Fruit fly (Drosophila melanogaster) whole organism, pupa: ENCODE results near the gene CG11357.
A peak's percentile ranks its signal among the peaks of the same experiment; 100 is the strongest.

Experiments used
- CG10348 ChIP-seq: fragments of 200-800 bp; sonication (Bioruptor generic); IDR thresholded peaks from 2 replicates; pipeline ENCODE4 v1.3.6; 2022; ENCODE audit warnings: missing biosample characterization, missing genetic modification characterization
- CG12605 ChIP-seq: fragments of 200-800 bp; sonication (Bioruptor generic); IDR thresholded peaks from 2 replicates; pipeline ENCODE4 v1.3.6; 2022; ENCODE audit warnings: missing biosample characterization, missing genetic modification characterization
- CG13204 ChIP-seq: fragments of 200-800 bp; sonication (Bioruptor generic); optimal IDR thresholded peaks from 2 replicates; lab custom pipeline; 2018; ENCODE audit warnings: missing biosample characterization, mild to moderate bottlenecking, missing genetic modification characterization, moderate library complexity
- CG14655 ChIP-seq: fragments of 200-800 bp; sonication (Bioruptor generic); optimal IDR thresholded peaks from 3 replicates; lab custom pipeline; 2017; ENCODE audit warnings: mild to moderate bottlenecking, missing biosample characterization, missing genetic modification reagents, missing genetic modification characterization
- CG15710 ChIP-seq: fragments of 200-800 bp; sonication (Bioruptor generic); optimal IDR thresholded peaks from 2 replicates; lab custom pipeline; 2018; ENCODE audit warnings: missing biosample characterization, mild to moderate bottlenecking, missing genetic modification characterization, moderate library complexity
- CG17806 ChIP-seq: fragments of 200-800 bp; sonication (Bioruptor generic); optimal IDR thresholded peaks from 2 replicates; lab custom pipeline; 2018; ENCODE audit warnings: missing biosample characterization, mild to moderate bottlenecking, missing genetic modification characterization, moderate library complexity
- CG32121 ChIP-seq: fragments of 200-800 bp; sonication (Bioruptor generic); IDR thresholded peaks from 2 replicates; pipeline ENCODE4 v1.3.6; 2022; ENCODE audit warnings: missing biosample characterization, missing genetic modification characterization
- CG34367 ChIP-seq: fragments of 200-800 bp; sonication (Bioruptor generic); optimal IDR thresholded peaks from 2 replicates; lab custom pipeline; 2018; ENCODE audit warnings: missing biosample characterization, mild to moderate bottlenecking, missing genetic modification characterization
- CG4496 ChIP-seq: fragments of 200-800 bp; sonication (Bioruptor generic); IDR thresholded peaks from 3 replicates; pipeline ENCODE4 v1.3.6; 2022; ENCODE audit warnings: missing biosample characterization, missing genetic modification characterization
- CG8159 ChIP-seq: fragments of 200-800 bp; sonication (Bioruptor generic); optimal IDR thresholded peaks from 3 replicates; lab custom pipeline; 2018; ENCODE audit warnings: missing biosample characterization, mild to moderate bottlenecking, missing genetic modification characterization, moderate library complexity
- CG8301 ChIP-seq: fragments of 200-800 bp; sonication (Bioruptor generic); optimal IDR thresholded peaks from 2 replicates; lab custom pipeline; 2018; ENCODE audit warnings: missing biosample characterization, mild to moderate bottlenecking, missing genetic modification characterization
- CG9948 ChIP-seq: fragments of 200-800 bp; sonication (Bioruptor generic); optimal IDR thresholded peaks from 2 replicates; lab custom pipeline; 2018; ENCODE audit warnings: missing biosample characterization, mild to moderate bottlenecking, missing genetic modification characterization, moderate library complexity
- D1 ChIP-seq: fragments of 200-800 bp; sonication (Bioruptor generic); optimal IDR thresholded peaks from 2 replicates; lab custom pipeline; 2018; ENCODE audit warnings: missing biosample characterization, mild to moderate bottlenecking, missing genetic modification characterization, moderate library complexity
- EcR ChIP-seq: fragments of 200-800 bp; sonication (Bioruptor generic); optimal IDR thresholded peaks from 3 replicates; lab custom pipeline; 2019; ENCODE audit warnings: missing biosample characterization, missing genetic modification characterization, mild to moderate bottlenecking, moderate library complexity, missing genetic modification reagents
- Ets98B ChIP-seq: fragments of 200-800 bp; sonication (Bioruptor generic); IDR thresholded peaks from 2 replicates; pipeline ENCODE4 v1.3.6; 2022; ENCODE audit warnings: missing biosample characterization, missing genetic modification characterization
- Pif1A ChIP-seq: fragments of 200-800 bp; sonication (Bioruptor generic); optimal IDR thresholded peaks from 3 replicates; lab custom pipeline; 2016; ENCODE audit warnings: missing biosample characterization, missing genetic modification characterization
- Pif1B ChIP-seq: fragments of 200-800 bp; sonication (Bioruptor generic); optimal IDR thresholded peaks from 3 replicates; lab custom pipeline; 2016; ENCODE audit warnings: missing biosample characterization, missing genetic modification characterization
- Snoo ChIP-seq: fragments of 200-800 bp; sonication (Bioruptor generic); optimal IDR thresholded peaks from 3 replicates; lab custom pipeline; 2017; ENCODE audit warnings: missing biosample characterization, mild to moderate bottlenecking, missing genetic modification characterization, inconsistent platforms
- fd96Ca ChIP-seq: fragments of 200-800 bp; sonication (Bioruptor generic); IDR thresholded peaks from 3 replicates; pipeline ENCODE4 v1.3.6; 2022; ENCODE audit warnings: missing biosample characterization, missing genetic modification characterization
- gl ChIP-seq: fragments of 200-800 bp; sonication (Bioruptor generic); optimal IDR thresholded peaks from 2 replicates; lab custom pipeline; 2018; ENCODE audit warnings: missing biosample characterization, mild to moderate bottlenecking, missing genetic modification characterization
- rn ChIP-seq: fragments of 200-800 bp; sonication (Bioruptor generic); IDR thresholded peaks from 2 replicates; pipeline ENCODE4 v1.3.6; 2022; ENCODE audit warnings: missing biosample characterization, missing genetic modification characterization

The CG11357 gene

DNA sequence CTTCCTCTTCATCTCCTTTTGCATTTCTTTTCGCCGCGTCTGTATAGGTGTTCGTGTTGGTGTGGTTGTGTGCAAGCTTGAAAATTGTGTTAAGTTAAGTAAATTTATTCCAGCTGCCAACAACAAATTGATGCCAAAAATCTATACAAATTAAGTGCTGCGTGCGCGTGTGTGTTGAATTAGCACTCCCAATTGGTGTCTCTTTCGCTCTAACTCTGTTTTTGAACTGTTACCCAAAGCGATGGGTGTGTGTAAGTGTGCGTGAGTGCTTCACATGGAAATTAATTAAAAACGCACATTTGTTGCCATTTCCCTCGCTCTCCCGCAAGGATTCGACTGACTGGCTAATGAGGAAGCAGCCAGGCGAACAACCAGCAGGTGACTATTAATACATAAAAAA, 679 bp downstream of the CG11357 start:
- no peak for TF ChIP-seq EcR (GFP tag; lab: Kevin White, UChicago)
- no peak for TF ChIP-seq CG9948 (tag; lab: Kevin White, UChicago)
- no peak for TF ChIP-seq CG12605 (GFP tag; lab: Robert Waterston, UW)
- TF ChIP-seq CG13204: no peak
- TF ChIP-seq CG8159 (tag; lab: Kevin White, UChicago): no peak
- no peak for TF ChIP-seq CG17806 (tag; lab: Kevin White, UChicago)

DNA sequence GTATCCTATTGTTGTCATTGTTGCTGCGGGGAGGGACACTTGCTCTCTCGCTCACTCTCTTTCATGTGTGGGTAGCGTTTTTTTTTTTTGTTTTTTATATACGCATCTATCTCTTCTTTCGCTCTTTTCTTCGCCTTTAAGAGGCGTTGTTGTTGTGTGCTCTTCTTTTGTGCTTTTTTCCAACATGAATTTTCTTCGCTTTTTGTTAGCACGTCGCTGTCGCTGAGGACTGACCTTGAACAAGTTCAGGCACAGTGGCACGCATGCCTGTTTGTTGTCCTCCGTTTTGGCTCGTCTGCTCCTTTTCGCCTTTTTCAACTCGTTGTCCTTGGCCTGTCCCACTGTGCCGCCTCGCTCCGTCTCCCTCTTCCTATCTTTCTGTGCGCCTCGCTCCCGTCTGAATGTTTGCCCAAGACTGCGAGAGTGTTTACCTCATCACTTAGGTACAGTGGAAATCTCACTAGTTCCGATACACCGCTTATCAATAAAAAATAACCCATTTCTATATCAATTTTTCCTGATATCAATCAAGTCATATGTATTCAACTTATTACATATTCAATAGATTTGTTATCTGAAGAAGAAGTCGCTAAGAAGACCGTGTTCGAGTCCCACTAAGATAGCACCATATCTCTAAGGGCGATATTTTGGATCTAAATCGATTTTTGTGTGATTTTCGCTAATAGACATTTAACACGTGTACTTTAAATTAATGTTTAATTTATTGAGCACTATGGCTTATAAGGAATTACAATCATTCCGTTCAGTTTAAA, 1.4 kb downstream of the CG11357 start:
- TF ChIP-seq CG15710 (tag; lab: Kevin White, UChicago) (peak; percentile 83), rn (peak; percentile 79), CG13204 (peak; percentile 98), CG34367 (tag; lab: Kevin White, UChicago) (peak; percentile 94), Pif1B (GFP tag; lab: Kevin White, UChicago) (peak; percentile 86), EcR (GFP tag; lab: Kevin White, UChicago) (peak; percentile 99), D1 (tag; lab: Kevin White, UChicago) (peak; percentile 87), Ets98B (GFP tag; lab: Robert Waterston, UW) (peak; percentile 78), CG4496 (GFP tag; lab: Robert Waterston, UW) (peak; percentile 89), CG12605 (GFP tag; lab: Robert Waterston, UW) (peak; percentile 97), CG32121 (GFP tag; lab: Robert Waterston, UW) (peak; percentile 68; the same call in 1 of the 2 replicates), Pif1A (GFP tag; lab: Kevin White, UChicago) (peak; percentile 86), CG9948 (tag; lab: Kevin White, UChicago) (peak; percentile 84), CG17806 (tag; lab: Kevin White, UChicago) (peak; percentile 91), fd96Ca (GFP tag; lab: Robert Waterston, UW) (peak; percentile 79), CG14655 (GFP tag; lab: Kevin White, UChicago) (peak; percentile 85), CG10348 (GFP tag; lab: Robert Waterston, UW) (no peak), Snoo (tag; lab: Kevin White, UChicago) (peak; percentile 45), CG8301 (tag; lab: Kevin White, UChicago) (peak; percentile 67), CG8159 (tag; lab: Kevin White, UChicago) (peak; percentile 90), gl (peak; percentile 99)

DNA sequence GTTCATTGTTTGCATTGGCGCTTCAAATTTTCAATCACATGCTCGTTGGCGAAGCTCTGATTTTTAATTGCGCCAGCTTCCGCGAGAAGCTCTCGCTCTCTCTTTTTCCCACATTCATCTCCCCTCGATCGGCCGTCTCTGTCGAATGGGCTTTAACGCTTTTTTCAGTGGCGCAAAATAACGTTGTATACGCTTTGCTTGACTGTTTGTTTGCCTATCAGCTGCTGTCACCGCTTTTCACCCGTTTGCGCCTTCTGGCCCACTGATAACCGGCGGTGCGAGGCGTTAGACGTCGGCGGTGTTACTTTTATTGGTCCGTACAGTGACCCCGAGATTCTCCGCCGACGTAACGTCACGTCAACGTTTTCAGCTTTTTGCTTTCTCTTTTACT, 2.0 kb downstream of the CG11357 start:
- TF ChIP-seq CG15710 (tag; lab: Kevin White, UChicago) (no peak), Ets98B (GFP tag; lab: Robert Waterston, UW) (peak; percentile 6; the same call in 1 of the 2 replicates), EcR (GFP tag; lab: Kevin White, UChicago) (no peak), CG13204 (no peak)

DNA sequence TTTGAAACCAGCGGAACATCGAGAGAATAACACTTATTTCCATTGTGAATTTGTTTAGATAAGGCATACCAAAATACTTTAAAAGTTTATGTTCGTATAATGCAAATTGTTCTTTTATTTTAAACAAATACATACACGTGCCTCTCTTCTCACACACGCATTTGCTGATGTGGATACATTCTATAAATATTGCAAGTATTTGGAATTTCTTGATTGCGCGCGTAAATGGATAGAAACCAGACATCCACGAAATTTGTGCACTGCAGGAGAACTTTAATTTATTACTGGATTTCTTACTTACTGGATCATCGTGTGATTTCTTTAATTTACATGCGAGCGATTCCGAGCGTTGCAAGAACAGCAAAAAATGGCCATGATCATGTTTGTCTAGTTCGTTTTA, 2.8 kb downstream of the CG11357 start:
- TF ChIP-seq CG32121 (GFP tag; lab: Robert Waterston, UW): no peak

DNA sequence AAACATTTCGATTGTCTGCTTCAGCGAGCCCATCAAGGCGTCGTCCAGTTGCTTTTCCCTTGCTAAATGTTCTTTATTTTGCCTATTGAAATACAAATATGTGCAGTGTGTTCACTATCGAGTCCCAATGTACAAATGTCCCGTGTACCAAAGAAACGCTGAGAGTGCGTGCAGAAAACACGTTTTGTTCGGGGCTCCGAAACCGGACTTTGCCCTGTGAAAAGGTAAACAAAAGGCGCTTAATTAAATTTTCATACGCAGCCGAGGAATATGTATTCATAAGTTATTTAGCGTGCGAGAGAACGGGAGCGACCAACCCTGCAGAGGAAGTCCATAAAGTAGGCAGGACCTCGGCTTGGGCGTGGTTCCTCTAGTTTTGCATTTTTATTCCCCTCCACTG, 3.3 kb downstream of the CG11357 start:
- TF ChIP-seq CG12605 (GFP tag; lab: Robert Waterston, UW) (no peak), CG10348 (GFP tag; lab: Robert Waterston, UW) (no peak), Pif1A (GFP tag; lab: Kevin White, UChicago) (no peak), CG13204 (peak; percentile 23), Ets98B (GFP tag; lab: Robert Waterston, UW) (no peak), rn (no peak), fd96Ca (GFP tag; lab: Robert Waterston, UW) (no peak), CG17806 (tag; lab: Kevin White, UChicago) (no peak), CG32121 (GFP tag; lab: Robert Waterston, UW) (no peak), CG9948 (tag; lab: Kevin White, UChicago) (no peak), CG15710 (tag; lab: Kevin White, UChicago) (no peak), CG14655 (GFP tag; lab: Kevin White, UChicago) (no peak), CG8301 (tag; lab: Kevin White, UChicago) (no peak), gl (peak; percentile 35), CG8159 (tag; lab: Kevin White, UChicago) (no peak), CG4496 (GFP tag; lab: Robert Waterston, UW) (no peak), EcR (GFP tag; lab: Kevin White, UChicago) (peak; percentile 44), Snoo (tag; lab: Kevin White, UChicago) (no peak), Pif1B (GFP tag; lab: Kevin White, UChicago) (peak; percentile 19), CG34367 (tag; lab: Kevin White, UChicago) (no peak)

DNA sequence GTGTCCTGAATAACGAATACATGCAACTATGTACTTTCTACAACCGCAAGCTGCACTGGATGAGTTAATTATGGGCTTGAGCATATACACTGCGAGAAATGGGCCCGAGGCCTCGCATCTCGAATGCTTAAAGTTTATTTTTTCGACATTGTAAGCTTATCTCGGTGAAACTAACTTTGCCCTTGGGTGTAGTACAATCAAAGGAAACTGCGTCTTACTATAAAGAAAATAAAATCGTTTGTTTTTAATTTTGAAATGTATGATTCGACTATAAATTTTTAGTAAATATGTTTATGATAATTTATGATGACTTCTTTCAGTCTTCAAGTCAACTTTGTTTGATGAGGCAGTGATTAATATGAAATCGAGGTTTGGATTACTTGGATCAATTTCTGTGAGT, 3.9 kb downstream of the CG11357 start:
- TF ChIP-seq EcR (GFP tag; lab: Kevin White, UChicago) (no peak), Pif1A (GFP tag; lab: Kevin White, UChicago) (peak; percentile 75), CG15710 (tag; lab: Kevin White, UChicago) (peak; percentile 61), CG8159 (tag; lab: Kevin White, UChicago) (peak; percentile 76), CG32121 (GFP tag; lab: Robert Waterston, UW) (0 out of 2 replicates have a peak, but pooled peaks have one; percentile 34), CG9948 (tag; lab: Kevin White, UChicago) (peak; percentile 59), fd96Ca (GFP tag; lab: Robert Waterston, UW) (peak; percentile 60; the same call in 2 of the 3 replicates), CG8301 (tag; lab: Kevin White, UChicago) (peak; percentile 62), gl (no peak), Snoo (tag; lab: Kevin White, UChicago) (peak; percentile 47), Ets98B (GFP tag; lab: Robert Waterston, UW) (no peak; the same call in 1 of the 2 replicates), CG34367 (tag; lab: Kevin White, UChicago) (peak; percentile 45), CG4496 (GFP tag; lab: Robert Waterston, UW) (0 out of 3 replicates have a peak, but pooled peaks have one; percentile 37), CG17806 (tag; lab: Kevin White, UChicago) (peak; percentile 71), CG12605 (GFP tag; lab: Robert Waterston, UW) (peak; percentile 38; the same call in 1 of the 2 replicates), CG13204 (no peak), D1 (tag; lab: Kevin White, UChicago) (peak; percentile 55), CG10348 (GFP tag; lab: Robert Waterston, UW) (no peak), Pif1B (GFP tag; lab: Kevin White, UChicago) (peak; percentile 19), CG14655 (GFP tag; lab: Kevin White, UChicago) (peak; percentile 81), rn (no peak)
